Fruit fly (Drosophila melanogaster): Measurements from ENCODE around the gene CG44215.

The CG44215 gene

DNA sequence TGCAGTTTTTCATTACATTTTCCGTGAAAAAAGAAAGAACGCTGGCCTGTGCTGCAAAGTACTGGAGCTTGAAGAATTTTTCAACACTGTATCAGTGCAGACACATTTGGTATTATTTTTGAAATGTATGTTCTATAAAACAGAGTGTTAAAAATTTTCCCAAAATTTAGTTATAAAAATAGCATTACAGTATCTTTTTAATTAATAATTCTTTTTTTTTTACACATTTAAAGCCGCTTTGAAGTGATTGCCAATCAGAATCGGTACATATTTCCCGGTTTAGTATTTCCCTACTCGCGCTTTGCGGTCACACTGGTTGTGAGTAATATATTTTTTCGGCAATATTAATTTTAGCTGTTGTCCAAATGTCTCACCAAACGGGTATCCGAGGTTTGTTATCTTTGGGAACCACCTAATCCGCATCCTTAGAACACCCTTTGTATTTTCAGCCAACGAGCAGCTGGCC, 31.9 kb downstream of the CG44215 start, which contains the start of the genes Abi and twf (continued):
- TF ChIP-seq sens-2 (GFP tag; IDR thresholded peaks at IDR 0.05): no peak
- TF ChIP-seq crol (GFP tag; IDR thresholded peaks at IDR 0.05): no peak
- TF ChIP-seq CG10147 (GFP tag; optimal IDR thresholded peaks at IDR 0.05): peak; percentile 61
- peak; percentile 31 for TF ChIP-seq scrt (GFP tag; optimal IDR thresholded peaks at IDR 0.05)
- TF ChIP-seq cas (GFP tag; IDR thresholded peaks at IDR 0.05): no peak
- 0 out of 2 replicates have a peak, but pooled peaks have one; percentile 18 for TF ChIP-seq peb (GFP tag; IDR thresholded peaks at IDR 0.05)
- TF ChIP-seq jigr1 (GFP tag; IDR thresholded peaks at IDR 0.05): no peak
- peak; percentile 81 for TF ChIP-seq lilli (GFP tag; optimal IDR thresholded peaks at IDR 0.05)
- TF ChIP-seq BtbVII (GFP tag; optimal IDR thresholded peaks at IDR 0.05): peak; percentile 6
- TF ChIP-seq CG10321 (GFP tag; IDR thresholded peaks at IDR 0.05): no peak
- TF ChIP-seq H15 (GFP tag; IDR thresholded peaks at IDR 0.05): no peak; the same call in 2 of the 3 replicates
- TF ChIP-seq row (GFP tag; IDR thresholded peaks at IDR 0.05): peak; percentile 82
- peak; percentile 66 for TF ChIP-seq CG9727 (GFP tag; optimal IDR thresholded peaks at IDR 0.05)
- no peak for TF ChIP-seq z (GFP tag; IDR thresholded peaks at IDR 0.05)
- no peak for TF ChIP-seq kni (GFP tag; optimal IDR thresholded peaks at IDR 0.05)
- peak; percentile 91 for TF ChIP-seq Med (GFP tag)
- peak; percentile 59 for TF ChIP-seq CG30020 (tag; optimal IDR thresholded peaks at IDR 0.05)
- TF ChIP-seq CG9817 (tag; optimal IDR thresholded peaks at IDR 0.05): peak; percentile 61
- peak; percentile 59 for TF ChIP-seq CG32532 (GFP tag; IDR thresholded peaks at IDR 0.05)
- no peak for TF ChIP-seq CG6791 (GFP tag; IDR thresholded peaks at IDR 0.05; ENCODE audit: partially characterized antibody)
- TF ChIP-seq CG18764 (GFP tag; optimal IDR thresholded peaks at IDR 0.05): peak; percentile 51
- TF ChIP-seq CG14860 (GFP tag; IDR thresholded peaks at IDR 0.05; ENCODE audit: partially characterized antibody): no peak
- TF ChIP-seq CG2889 (GFP tag; IDR thresholded peaks at IDR 0.05): no peak
- no peak for TF ChIP-seq CG3163 (GFP tag; optimal IDR thresholded peaks at IDR 0.05)
- TF ChIP-seq CG7271 (tag; optimal IDR thresholded peaks at IDR 0.05): no peak
- peak; percentile 80 for TF ChIP-seq CG1602 (GFP tag; optimal IDR thresholded peaks at IDR 0.05)
- no peak for TF ChIP-seq CG6813 (GFP tag; optimal IDR thresholded peaks at IDR 0.05)
- no peak for TF ChIP-seq dimm (GFP tag; IDR thresholded peaks at IDR 0.05)
- TF ChIP-seq yki (optimal IDR thresholded peaks at IDR 0.05): no peak
- TF ChIP-seq CG6254 (GFP tag; optimal IDR thresholded peaks at IDR 0.05): no peak
- peak; percentile 54 for TF ChIP-seq slou (GFP tag; optimal IDR thresholded peaks at IDR 0.05)
- no peak for TF ChIP-seq CG4730 (GFP tag; IDR thresholded peaks at IDR 0.05)

DNA sequence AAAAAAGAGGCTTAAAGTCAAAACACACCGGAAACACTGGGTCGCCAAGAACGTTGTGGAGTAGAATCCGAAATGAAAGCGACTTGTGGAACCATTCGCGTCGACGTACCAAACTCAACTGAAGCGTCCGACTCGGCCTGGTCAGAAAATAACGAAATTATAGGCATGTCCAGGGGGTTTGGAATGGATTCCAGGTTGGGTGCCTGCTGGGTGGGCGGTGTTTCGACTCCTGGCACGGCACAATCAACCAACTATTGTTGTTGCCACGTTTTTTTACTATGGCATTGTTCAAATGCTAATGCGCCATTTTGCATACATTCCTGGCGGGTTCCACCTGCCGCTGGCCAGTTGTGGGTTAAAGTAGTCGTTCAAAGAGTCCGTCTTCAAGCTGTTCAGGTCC, 35.9 kb downstream of the CG44215 start, which contains the start of gene Kif19A:
Kif19A (minus strand) TSS at position 101 of the 400 bp plus-strand sequence.
- peak; percentile 19 for TF ChIP-seq Med (GFP tag)
- TF ChIP-seq ato (GFP tag; IDR thresholded peaks at IDR 0.05; ENCODE audit: partially characterized antibody): no peak

DNA sequence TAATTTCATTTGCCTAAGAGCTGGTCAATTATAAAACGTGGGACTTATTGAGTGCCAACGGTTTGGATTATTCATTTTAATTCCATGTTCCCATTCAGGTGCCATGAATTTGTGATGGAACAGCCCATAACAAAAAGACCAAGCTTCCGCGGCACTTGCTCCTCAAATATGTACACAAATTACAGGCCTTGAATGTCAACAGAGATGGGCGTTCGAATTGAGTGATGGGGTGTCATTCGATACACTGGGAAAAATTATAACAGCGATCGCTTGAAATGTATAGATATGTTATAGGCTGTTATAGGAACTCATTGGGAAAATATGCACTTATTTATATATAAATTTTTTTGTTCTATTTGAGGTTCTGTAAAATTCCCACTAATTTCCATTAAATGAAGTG, 38.2 kb downstream of the CG44215 start:
- TF ChIP-seq sens (GFP tag) (peak; percentile 80), dati (GFP tag; IDR thresholded peaks at IDR 0.05) (no peak), dmrt99B (tag; optimal IDR thresholded peaks at IDR 0.05) (peak; percentile 21), hkb (optimal IDR thresholded peaks at IDR 0.05) (no peak), hkb (GFP tag; IDR thresholded peaks at IDR 0.05) (0 out of 2 replicates have a peak, but pooled peaks have one; percentile 18), tap (tag; optimal IDR thresholded peaks at IDR 0.05) (peak; percentile 36), bab2 (GFP tag; optimal IDR thresholded peaks at IDR 0.05) (peak; percentile 10), Sox102F (GFP tag; optimal IDR thresholded peaks at IDR 0.05) (peak; percentile 24), Hmx (GFP tag; optimal IDR thresholded peaks at IDR 0.05) (no peak), Hr78 (GFP tag; optimal IDR thresholded peaks at IDR 0.05) (peak in 1 of 2 experiments; percentile 18), Med (GFP tag) (peak; percentile 57), Asciz (GFP tag; optimal IDR thresholded peaks at IDR 0.05) (peak; percentile 42), E2f2 (GFP tag; IDR thresholded peaks at IDR 0.05) (no peak), emc (GFP tag; optimal IDR thresholded peaks at IDR 0.05) (no peak), CG6813 (GFP tag; optimal IDR thresholded peaks at IDR 0.05) (peak; percentile 22), bsh (GFP tag; optimal IDR thresholded peaks at IDR 0.05) (peak in 1 of 2 experiments; percentile 3), lab (GFP tag; optimal IDR thresholded peaks at IDR 0.05) (peak; percentile 24), CG17829 (tag; optimal IDR thresholded peaks at IDR 0.05) (no peak), CG4707 (GFP tag; optimal IDR thresholded peaks at IDR 0.05) (peak; percentile 2)

All from whole organism, embryonic.